Worm (Caenorhabditis elegans): ENCODE measurements around the gene T04F3.3.

Gene T04F3.3

ce11 chrV:11777846-11778245, 19.1 kb downstream of the T04F3.3 start (continued):
- peak; percentile 14 for TF ChIP-seq nhr-11 (tag; optimal IDR thresholded peaks at IDR 0.05)
- TF ChIP-seq pqm-1 (tag; optimal IDR thresholded peaks at IDR 0.05): peak; percentile 72
- TF ChIP-seq mep-1 (tag; optimal IDR thresholded peaks at IDR 0.05): peak; percentile 44
- TF ChIP-seq pha-4 (GFP tag; IDR thresholded peaks at IDR 0.05): no peak
- no peak for TF ChIP-seq pha-4 (tag; optimal IDR thresholded peaks at IDR 0.05)

DNA sequence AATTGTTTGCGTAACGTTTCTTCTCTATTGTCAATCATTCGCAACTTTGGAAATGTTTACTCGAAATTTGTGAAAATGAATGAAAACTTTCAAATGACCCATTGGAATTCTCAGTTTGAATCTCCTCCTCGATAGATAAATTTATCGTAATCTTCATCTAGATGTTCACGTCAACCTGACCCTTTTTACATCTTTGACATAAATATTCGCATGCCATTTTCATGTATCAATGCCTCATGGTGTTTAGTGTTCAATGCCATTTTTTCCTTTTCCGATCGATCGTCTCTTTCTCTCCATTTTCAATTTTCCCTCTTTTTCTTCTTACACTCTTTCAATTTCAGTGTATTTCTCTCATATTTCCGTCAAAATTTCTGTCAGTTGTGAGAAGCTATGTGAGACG, 20.6 kb downstream of the T04F3.3 start:
- TF ChIP-seq hlh-30 (tag; optimal IDR thresholded peaks at IDR 0.05; ENCODE audit: insufficient read depth) (peak; percentile 6), F49E8.2 (tag; optimal IDR thresholded peaks at IDR 0.05; ENCODE audit: borderline replicate concordance) (no peak)

DNA sequence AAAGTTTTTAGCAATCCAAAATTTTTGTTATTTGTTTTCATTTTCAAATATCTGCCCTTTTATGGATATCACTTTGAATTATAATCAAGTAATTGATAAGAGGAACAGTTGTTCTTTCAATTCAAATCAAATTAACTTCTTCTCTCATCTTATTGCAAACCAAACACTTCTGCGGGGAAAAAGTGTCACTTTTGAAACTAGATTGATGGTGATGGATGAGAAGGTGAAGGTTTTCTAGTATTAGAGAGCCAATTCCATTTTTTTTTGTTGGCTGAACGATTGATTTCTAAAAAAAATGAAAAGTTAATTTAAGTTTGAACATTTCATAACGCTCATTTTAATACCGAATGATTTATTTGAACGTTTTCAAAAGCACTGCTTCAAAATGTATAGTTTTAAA, 21.1 kb downstream of the T04F3.3 start:
- TF ChIP-seq egl-43 (GFP tag; IDR thresholded peaks at IDR 0.05): no peak
- TF ChIP-seq nhr-76 (tag; optimal IDR thresholded peaks at IDR 0.05): no peak
- TF ChIP-seq lim-7 (GFP tag; IDR thresholded peaks at IDR 0.05): no peak
- no peak for TF ChIP-seq F26F4.8 (GFP tag; conservative IDR thresholded peaks at IDR 0.05)
- no peak for TF ChIP-seq aha-1 (tag)
- TF ChIP-seq hif-1 (tag; optimal IDR thresholded peaks at IDR 0.05): no peak
- no peak for TF ChIP-seq fkh-10 (GFP tag; optimal IDR thresholded peaks at IDR 0.05)
- TF ChIP-seq ceh-82 (tag; optimal IDR thresholded peaks at IDR 0.05): no peak
- peak in 1 of 2 experiments; percentile 97 for TF ChIP-seq unc-62 (GFP tag; optimal IDR thresholded peaks at IDR 0.05 in 1 of 2)
- TF ChIP-seq unc-62 (tag; optimal IDR thresholded peaks at IDR 0.05): no peak
- TF ChIP-seq spr-3 (GFP tag; optimal IDR thresholded peaks at IDR 0.05): no peak
- TF ChIP-seq nhr-42 (GFP tag; IDR thresholded peaks at IDR 0.05): no peak
- no peak for TF ChIP-seq mdt-29 (GFP tag; IDR thresholded peaks at IDR 0.05)
- TF ChIP-seq nhr-102 (tag; optimal IDR thresholded peaks at IDR 0.05): no peak
- TF ChIP-seq rbr-2 (tag; optimal IDR thresholded peaks at IDR 0.05): no peak
- no peak for TF ChIP-seq D1046.2 (GFP tag; IDR thresholded peaks at IDR 0.05)
- no peak for TF ChIP-seq ztf-11 (tag; optimal IDR thresholded peaks at IDR 0.05)
- no peak for TF ChIP-seq lin-13 (GFP tag; optimal IDR thresholded peaks at IDR 0.05)
- peak; percentile 15 for TF ChIP-seq nhr-28 (tag; optimal IDR thresholded peaks at IDR 0.05)
- no peak for TF ChIP-seq tra-1 (GFP tag; IDR thresholded peaks at IDR 0.05)
- TF ChIP-seq ceh-20 (GFP tag; IDR thresholded peaks at IDR 0.05): 0 out of 2 replicates have a peak, but pooled peaks have one; percentile 57
- no peak for TF ChIP-seq ZK337.2 (GFP tag; IDR thresholded peaks at IDR 0.05)
- no peak for TF ChIP-seq Y75B8A.6 (GFP tag; IDR thresholded peaks at IDR 0.05)
- no peak for TF ChIP-seq F37D6.2 (tag; optimal IDR thresholded peaks at IDR 0.05)
- TF ChIP-seq ceh-44 (GFP tag; IDR thresholded peaks at IDR 0.05): no peak
- peak in 1 of 2 experiments; percentile 19 for TF ChIP-seq lsy-2 (tag; optimal IDR thresholded peaks at IDR 0.05)
- TF ChIP-seq ztf-7 (tag; optimal IDR thresholded peaks at IDR 0.05): no peak

- peak; percentile 22 for TF ChIP-seq nhr-6 (tag; optimal IDR thresholded peaks at IDR 0.05)
- no peak for TF ChIP-seq lin-15B (tag; optimal IDR thresholded peaks at IDR 0.05)
- peak; percentile 96 for TF ChIP-seq vab-7 (GFP tag; IDR thresholded peaks at IDR 0.05)
- TF ChIP-seq nhr-41 (GFP tag; IDR thresholded peaks at IDR 0.05): peak; percentile 97
- TF ChIP-seq lin-1 (GFP tag; IDR thresholded peaks at IDR 0.05): peak; percentile 95
- TF ChIP-seq jun-1 (tag; optimal IDR thresholded peaks at IDR 0.05): peak; percentile 14
- no peak; the same call in 1 of the 2 replicates for TF ChIP-seq set-16 (GFP tag; IDR thresholded peaks at IDR 0.05)
- TF ChIP-seq nhr-10 (tag; optimal IDR thresholded peaks at IDR 0.05): no peak
- no peak for TF ChIP-seq aly-2 (tag; optimal IDR thresholded peaks at IDR 0.05)
- TF ChIP-seq egl-27 (tag; optimal IDR thresholded peaks at IDR 0.05): no peak
- TF ChIP-seq ceh-82 (tag; optimal IDR thresholded peaks at IDR 0.05): no peak
- peak; percentile 93 for TF ChIP-seq D1046.2 (GFP tag; IDR thresholded peaks at IDR 0.05)
- TF ChIP-seq hmg-1.1 (GFP tag; IDR thresholded peaks at IDR 0.05): peak; percentile 92
- peak; percentile 99 for TF ChIP-seq aha-1 (tag)
- peak; percentile 96 for TF ChIP-seq sdz-12 (GFP tag; optimal IDR thresholded peaks at IDR 0.05)
- TF ChIP-seq duxl-1 (tag; optimal IDR thresholded peaks at IDR 0.05; ENCODE audit: poor library complexity): peak; percentile 84
- peak; percentile 80 for TF ChIP-seq dve-1 (tag; optimal IDR thresholded peaks at IDR 0.05; ENCODE audit: insufficient read depth)
- peak; percentile 66 for TF ChIP-seq zfp-2 (tag; optimal IDR thresholded peaks at IDR 0.05)
These were observed 24.2 kb downstream of the T04F3.3 start, which contains the start of gene F55A11.11 for ce11 chrV:11782809-11783440. Gene F55A11.11, plus strand, starts transcription at chrV:11783149.
